Fruit fly (Drosophila melanogaster) whole organism, pupa: ENCODE measurements around the gene CG13295.

Experiments
- CG17806 ChIP-seq: fragments of 200-800 bp; sonication (Bioruptor generic); optimal IDR thresholded peaks from 2 replicates; lab custom pipeline; 2018; ENCODE audit warnings: missing biosample characterization, mild to moderate bottlenecking, missing genetic modification characterization, moderate library complexity
- Pif1B ChIP-seq: fragments of 200-800 bp; sonication (Bioruptor generic); optimal IDR thresholded peaks from 3 replicates; lab custom pipeline; 2016; ENCODE audit warnings: missing biosample characterization, missing genetic modification characterization
- gl ChIP-seq: fragments of 200-800 bp; sonication (Bioruptor generic); optimal IDR thresholded peaks from 2 replicates; lab custom pipeline; 2018; ENCODE audit warnings: missing biosample characterization, mild to moderate bottlenecking, missing genetic modification characterization

DNA sequence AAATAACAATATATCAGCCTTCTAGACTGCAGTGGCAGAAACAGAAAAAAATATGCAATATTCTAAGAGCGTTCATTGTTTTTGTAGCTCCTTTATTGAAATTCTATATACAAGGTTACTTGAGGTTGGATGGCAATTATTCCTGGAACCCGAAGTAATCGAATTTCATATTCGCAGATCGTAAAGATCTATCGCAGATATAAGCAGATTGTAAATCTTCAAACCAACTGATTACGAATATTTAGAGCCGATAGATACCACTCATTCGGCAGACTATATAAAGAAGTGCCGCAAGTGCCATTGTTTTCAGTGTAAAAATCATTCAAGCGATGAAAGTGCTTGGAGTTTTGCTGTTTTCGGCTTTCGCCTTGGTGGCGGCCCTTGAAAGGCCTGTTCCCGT lies 23.0 kb downstream of the CG13295 start, which contains the start of gene Jon65Aii:
- TF ChIP-seq Pif1B (GFP tag; lab: Kevin White, UChicago) (no peak), CG17806 (tag; lab: Kevin White, UChicago) (no peak), gl (tag; lab: Kevin White, UChicago) (no peak)
